Worm (Caenorhabditis elegans) whole organism, young adult: Measurements from ENCODE around the gene F56D2.8.
A peak's percentile ranks its signal among the peaks of the same experiment; 100 is the strongest.

Experiments
- B0019.2 ChIP-seq: fragments of 200-800 bp; sonication (Bioruptor generic); conservative IDR thresholded peaks from 2 replicates; pipeline ENCODE4 v1.3.6; 2022; ENCODE audit warnings: missing genetic modification reagents, missing genetic modification characterization, missing compliant biosample characterization
- C06A6.2 ChIP-seq: fragments of 200-800 bp; sonication (Bioruptor generic); conservative IDR thresholded peaks from 2 replicates; pipeline ENCODE4 v1.3.6; 2022; ENCODE audit warnings: missing genetic modification characterization, missing compliant biosample characterization
- F39B2.1 ChIP-seq: fragments of 200-800 bp; sonication (Bioruptor generic); IDR thresholded peaks from 2 replicates; pipeline ENCODE4 v1.3.6; 2022; ENCODE audit warnings: missing genetic modification reagents, missing genetic modification characterization, missing compliant biosample characterization
- F57A8.1 ChIP-seq: fragments of 200-800 bp; sonication (Bioruptor generic); optimal IDR thresholded peaks from 2 replicates; lab custom pipeline; 2018; ENCODE audit warnings: mild to moderate bottlenecking, missing genetic modification characterization, moderate library complexity, missing compliant biosample characterization
- F57C9.4 ChIP-seq: sonication (generic microtip); optimal IDR thresholded peaks from 2 replicates; lab custom pipeline; 2017; ENCODE audit warnings: mild to moderate bottlenecking, missing genetic modification characterization, missing compliant biosample characterization
- K12H6.12 ChIP-seq: fragments of 200-800 bp; sonication (Bioruptor generic); optimal IDR thresholded peaks from 2 replicates; lab custom pipeline; 2018; ENCODE audit warnings: mild to moderate bottlenecking, missing genetic modification characterization, missing compliant biosample characterization
- Y53G8AR.9 ChIP-seq: fragments of 200-800 bp; sonication (Bioruptor generic); conservative IDR thresholded peaks from 2 replicates; pipeline ENCODE4 v1.3.6; 2022; ENCODE audit warnings: missing genetic modification reagents, missing genetic modification characterization, missing compliant biosample characterization
- Y79H2A.3 ChIP-seq: fragments of 200-800 bp; sonication (Bioruptor generic); conservative IDR thresholded peaks from 2 replicates; pipeline ENCODE4 v1.3.6; 2022; ENCODE audit warnings: missing genetic modification reagents, missing genetic modification characterization, missing compliant biosample characterization
- Y95B8A.8 ChIP-seq: fragments of 200-800 bp; sonication (Bioruptor generic); IDR thresholded peaks from 2 replicates; pipeline ENCODE4 v1.3.6; 2022; ENCODE audit warnings: missing genetic modification reagents, missing genetic modification characterization, missing compliant biosample characterization
- akir-1 ChIP-seq: fragments of 200-800 bp; sonication (Bioruptor generic); optimal IDR thresholded peaks from 2 replicates; lab custom pipeline; 2018; ENCODE audit warnings: mild to moderate bottlenecking, missing genetic modification characterization, moderate library complexity, missing compliant biosample characterization
- aptf-3 ChIP-seq: fragments of 200-800 bp; sonication (Bioruptor generic); IDR thresholded peaks from 2 replicates; pipeline ENCODE4 v1.3.6; 2022; ENCODE audit warnings: missing genetic modification characterization, missing compliant biosample characterization
- athp-1 ChIP-seq: sonication (generic microtip); optimal IDR thresholded peaks from 2 replicates; lab custom pipeline; 2017; ENCODE audit warnings: mild to moderate bottlenecking, missing genetic modification characterization, missing compliant biosample characterization
- attf-6 ChIP-seq: fragments of 200-800 bp; sonication (Bioruptor generic); IDR thresholded peaks from 2 replicates; pipeline ENCODE4 v1.3.6; 2022; ENCODE audit warnings: missing genetic modification reagents, missing genetic modification characterization, missing compliant biosample characterization
- ceh-27 ChIP-seq: fragments of 200-800 bp; sonication (Bioruptor generic); optimal IDR thresholded peaks from 2 replicates; lab custom pipeline; 2018; ENCODE audit warnings: mild to moderate bottlenecking, missing genetic modification characterization, moderate library complexity, missing compliant biosample characterization
- ceh-58 ChIP-seq: fragments of 200-800 bp; sonication (Bioruptor generic); IDR thresholded peaks from 2 replicates; pipeline ENCODE4 v1.3.6; 2022; ENCODE audit warnings: missing genetic modification characterization, missing compliant biosample characterization
- chd-7 ChIP-seq: sonication (generic microtip); optimal IDR thresholded peaks from 2 replicates; lab custom pipeline; 2016; ENCODE audit warnings: mild to moderate bottlenecking, missing genetic modification characterization, moderate library complexity, missing compliant biosample characterization
- die-1 ChIP-seq: sonication (generic microtip); optimal IDR thresholded peaks from 2 replicates; lab custom pipeline; 2016; ENCODE audit warnings: missing genotype, mild to moderate bottlenecking, missing genetic modification characterization, missing compliant biosample characterization
- dpff-1 ChIP-seq: sonication (generic microtip); optimal IDR thresholded peaks from 2 replicates; lab custom pipeline; 2017; ENCODE audit warnings: mild to moderate bottlenecking, missing genetic modification characterization, missing compliant biosample characterization
- egl-44 ChIP-seq: fragments of 200-800 bp; sonication (Bioruptor generic); IDR thresholded peaks from 2 replicates; pipeline ENCODE4 v1.3.6; 2022; ENCODE audit warnings: missing genetic modification reagents, missing genetic modification characterization, missing compliant biosample characterization
- ets-4 ChIP-seq: fragments of 200-800 bp; sonication (Bioruptor generic); optimal IDR thresholded peaks from 2 replicates; lab custom pipeline; 2018; ENCODE audit warnings: mild to moderate bottlenecking, missing genetic modification characterization, missing compliant biosample characterization
- gei-17 ChIP-seq: fragments of 200-800 bp; sonication (Bioruptor generic); optimal IDR thresholded peaks from 2 replicates; lab custom pipeline; 2018; ENCODE audit warnings: mild to moderate bottlenecking, missing genetic modification characterization, missing compliant biosample characterization
- him-1 ChIP-seq: sonication (generic microtip); optimal IDR thresholded peaks from 2 replicates; lab custom pipeline; 2016; ENCODE audit warnings: missing genotype, missing genetic modification reagents, missing genetic modification characterization, missing compliant biosample characterization
- hlh-12 ChIP-seq: sonication (generic microtip); optimal IDR thresholded peaks from 2 replicates; lab custom pipeline; 2016; ENCODE audit warnings: missing genetic modification characterization, missing compliant biosample characterization
- hmg-1.2 ChIP-seq: fragments of 200-800 bp; sonication (Bioruptor generic); IDR thresholded peaks from 2 replicates; pipeline ENCODE4 v1.3.6; 2022; ENCODE audit warnings: missing genetic modification reagents, missing genetic modification characterization, missing compliant biosample characterization
- hsf-1 ChIP-seq: fragments of 200-800 bp; sonication (Bioruptor generic); IDR thresholded peaks from 2 replicates; pipeline ENCODE4 v1.3.6; 2022; ENCODE audit warnings: missing genetic modification reagents, missing genetic modification characterization, missing compliant biosample characterization
- let-526 ChIP-seq: fragments of 200-800 bp; sonication (Bioruptor generic); IDR thresholded peaks from 2 replicates; pipeline ENCODE4 v1.3.6; 2022; ENCODE audit warnings: missing genetic modification reagents, missing genetic modification characterization, missing compliant biosample characterization
- let-607 ChIP-seq, 2 experiments: fragments of 200-800 bp in 1 of 2; sonication (Bioruptor generic) in 1 of 2; sonication (generic microtip) in 1 of 2; optimal IDR thresholded peaks; 2 replicates each; lab custom pipeline; 2016 to 2018; ENCODE audit warnings: mild to moderate bottlenecking in 2 of 2, missing compliant biosample characterization in 2 of 2, missing genetic modification characterization in 2 of 2, moderate library complexity in 2 of 2, missing genotype in 1 of 2
- lin-26 ChIP-seq: fragments of 200-800 bp; sonication (Bioruptor generic); IDR thresholded peaks from 2 replicates; pipeline ENCODE4 v1.3.6; 2022; ENCODE audit warnings: missing genetic modification reagents, missing genetic modification characterization, missing compliant biosample characterization
- lin-40 ChIP-seq: sonication (generic microtip); optimal IDR thresholded peaks from 2 replicates; lab custom pipeline; 2016; ENCODE audit warnings: missing genetic modification characterization, mild to moderate bottlenecking, missing compliant biosample characterization, missing genotype, missing genetic modification reagents
- lin-54 ChIP-seq: fragments of 200-800 bp; sonication (Bioruptor generic); optimal IDR thresholded peaks from 2 replicates; lab custom pipeline; 2018; ENCODE audit warnings: mild to moderate bottlenecking, missing genetic modification characterization, missing compliant biosample characterization
- lir-1 ChIP-seq: fragments of 200-800 bp; sonication (Bioruptor generic); conservative IDR thresholded peaks from 2 replicates; pipeline ENCODE4 v1.3.6; 2022; ENCODE audit warnings: missing genetic modification reagents, missing genetic modification characterization, missing compliant biosample characterization
- lsy-27 ChIP-seq: sonication (generic microtip); optimal IDR thresholded peaks from 2 replicates; lab custom pipeline; 2017; ENCODE audit warnings: missing genetic modification characterization, mild to moderate bottlenecking, missing compliant biosample characterization, antibody characterized with exemption, missing genotype, borderline replicate concordance; ENCODE audit not compliant: insufficient read depth
- madf-10 ChIP-seq: sonication (generic microtip); optimal IDR thresholded peaks from 2 replicates; lab custom pipeline; 2016; ENCODE audit warnings: mild to moderate bottlenecking, missing genetic modification characterization, missing compliant biosample characterization
- mcd-1 ChIP-seq: fragments of 200-800 bp; sonication (Bioruptor generic); IDR thresholded peaks from 2 replicates; pipeline ENCODE4 v1.3.6; 2022; ENCODE audit warnings: missing genetic modification reagents, missing genetic modification characterization, missing compliant biosample characterization
- mes-4 ChIP-seq: sonication (generic microtip); optimal IDR thresholded peaks from 2 replicates; lab custom pipeline; 2016; ENCODE audit warnings: missing genotype, missing genetic modification characterization, missing compliant biosample characterization
- nhr-80 ChIP-seq: sonication (generic microtip); optimal IDR thresholded peaks from 2 replicates; lab custom pipeline; 2016; ENCODE audit warnings: missing genetic modification characterization, missing compliant biosample characterization
- pbrm-1 ChIP-seq: fragments of 200-800 bp; sonication (Bioruptor generic); IDR thresholded peaks from 2 replicates; pipeline ENCODE4 v1.3.6; 2022; ENCODE audit warnings: missing genetic modification reagents, missing genetic modification characterization, missing compliant biosample characterization
- pha-4 ChIP-seq: fragments of 150-350 bp; sonication (generic microtip); optimal IDR thresholded peaks from 2 replicates; lab custom pipeline; 2014; ENCODE audit warnings: missing biosample characterization, missing genetic modification reagents, missing genetic modification characterization
- rec-8 ChIP-seq, 2 experiments: sonication (generic microtip); optimal IDR thresholded peaks; 2 replicates each; lab custom pipeline; 2016; ENCODE audit warnings: mild to moderate bottlenecking in 2 of 2, missing genetic modification characterization in 2 of 2, missing genetic modification reagents in 2 of 2, missing genotype in 2 of 2, missing biosample characterization in 1 of 2, missing compliant biosample characterization in 1 of 2, moderate library complexity in 1 of 2
- repo-1 ChIP-seq: sonication (generic microtip); optimal IDR thresholded peaks from 2 replicates; lab custom pipeline; 2017; ENCODE audit warnings: mild to moderate bottlenecking, missing genetic modification characterization, missing compliant biosample characterization
- snpc-1.3 ChIP-seq: sonication (generic microtip); optimal IDR thresholded peaks from 2 replicates; lab custom pipeline; 2017; ENCODE audit warnings: missing genetic modification characterization, mild to moderate bottlenecking, missing compliant biosample characterization, antibody characterized with exemption, moderate library complexity, missing genotype, missing genetic modification reagents; ENCODE audit not compliant: insufficient read depth
- somi-1 ChIP-seq: fragments of 200-800 bp; sonication (Bioruptor generic); optimal IDR thresholded peaks from 2 replicates; lab custom pipeline; 2018; ENCODE audit warnings: mild to moderate bottlenecking, missing genetic modification characterization, missing compliant biosample characterization
- sptf-2 ChIP-seq: fragments of 200-800 bp; sonication (Bioruptor generic); optimal IDR thresholded peaks from 2 replicates; lab custom pipeline; 2018; ENCODE audit warnings: mild to moderate bottlenecking, missing genetic modification characterization, missing compliant biosample characterization
- tbp1 ChIP-seq: fragments of 200-800 bp; sonication (Bioruptor generic); optimal IDR thresholded peaks from 2 replicates; lab custom pipeline; 2018; ENCODE audit warnings: mild to moderate bottlenecking, missing genetic modification characterization, missing compliant biosample characterization
- unc-62 ChIP-seq: fragments of 150-350 bp; optimal IDR thresholded peaks from 2 replicates; lab custom pipeline; 2014; ENCODE audit warnings: missing biosample characterization, missing genetic modification reagents, missing genetic modification characterization
- zim-3 ChIP-seq: sonication (generic microtip); optimal IDR thresholded peaks from 2 replicates; lab custom pipeline; 2017; ENCODE audit warnings: mild to moderate bottlenecking, missing genetic modification characterization, moderate library complexity, missing compliant biosample characterization
- ztf-25 ChIP-seq: fragments of 200-800 bp; sonication (Bioruptor generic); IDR thresholded peaks from 2 replicates; pipeline ENCODE4 v1.3.6; 2022; ENCODE audit warnings: missing genetic modification reagents, missing genetic modification characterization, missing compliant biosample characterization
- ztf-6 ChIP-seq: fragments of 200-800 bp; sonication (Bioruptor generic); IDR thresholded peaks from 2 replicates; pipeline ENCODE4 v1.3.6; 2022; ENCODE audit warnings: missing genetic modification reagents, missing genetic modification characterization, missing compliant biosample characterization

F56D2.8 gene

DNA sequence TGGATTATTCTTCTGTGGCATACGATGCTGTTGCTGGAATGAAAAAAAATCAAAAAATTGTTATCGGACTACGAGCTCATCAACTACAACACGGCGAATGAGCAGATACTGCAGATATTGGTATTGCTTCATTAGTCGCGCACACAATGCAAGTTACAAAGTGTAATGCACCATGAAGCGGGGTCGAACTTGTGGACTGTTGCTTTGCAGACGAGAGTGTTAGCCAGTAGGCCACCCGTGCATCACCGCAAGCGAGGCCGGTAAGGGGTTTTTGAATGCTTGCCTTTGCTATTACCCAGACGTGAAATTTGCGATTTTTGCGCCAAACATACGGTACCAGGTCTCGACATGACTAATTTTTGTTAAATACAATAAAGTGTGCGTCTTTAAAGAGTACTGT is 19.3 kb upstream of the F56D2.8 start (continued):
- TF ChIP-seq Y79H2A.3 (no peak), chd-7 (tag; lab: Kevin White, UChicago) (peak; percentile 95), somi-1 (peak; percentile 76), ztf-25 (GFP tag; lab: Robert Waterston, UW) (no peak; the same call in 1 of the 2 replicates), pha-4 (tag; lab: Kevin White, UChicago) (no peak), mes-4 (peak; percentile 87), let-607 (tag; optimal IDR thresholded peaks at IDR 0.05; lab: Kevin White, UChicago) (peak; percentile 50 to 70), lsy-27 (no peak), hsf-1 (peak; percentile 33; the same call in 1 of the 2 replicates), akir-1 (GFP tag; lab: Kevin White, UChicago) (no peak), F39B2.1 (GFP tag; lab: Robert Waterston, UW) (peak; percentile 69; the same call in 1 of the 2 replicates), athp-1 (tag; lab: Kevin White, UChicago) (peak; percentile 93), unc-62 (GFP tag; lab: Kevin White, UChicago) (no peak), lin-26 (GFP tag; lab: Robert Waterston, UW) (peak; percentile 96), F57C9.4 (peak; percentile 57), lir-1 (GFP tag; lab: Robert Waterston, UW) (peak; percentile 74), egl-44 (peak; percentile 82; the same call in 1 of the 2 replicates), repo-1 (tag; lab: Kevin White, UChicago) (peak; percentile 88), dpff-1 (tag; lab: Kevin White, UChicago) (peak; percentile 78), K12H6.12 (tag; lab: Kevin White, UChicago) (peak; percentile 56), hlh-12 (no peak), him-1 (tag; lab: Kevin White, UChicago) (peak; percentile 52), madf-10 (tag; lab: Kevin White, UChicago) (peak; percentile 83), mcd-1 (GFP tag; lab: Robert Waterston, UW) (peak; percentile 74), sptf-2 (peak; percentile 82), B0019.2 (GFP tag; lab: Robert Waterston, UW) (peak; percentile 54), ceh-27 (GFP tag; lab: Kevin White, UChicago) (peak; percentile 82), tbp1 (GFP tag; lab: Kevin White, UChicago) (peak; percentile 97), hmg-1.2 (GFP tag; lab: Robert Waterston, UW) (peak; percentile 70), F57A8.1 (GFP tag; lab: Kevin White, UChicago) (peak; percentile 57), ceh-58 (GFP tag; lab: Robert Waterston, UW) (no peak), C06A6.2 (GFP tag; lab: Robert Waterston, UW) (no peak), die-1 (tag; lab: Kevin White, UChicago) (peak; percentile 88), pbrm-1 (GFP tag; lab: Robert Waterston, UW) (peak; percentile 85), lin-40 (tag; lab: Kevin White, UChicago) (peak; percentile 80), Y95B8A.8 (GFP tag; lab: Robert Waterston, UW) (peak; percentile 71; the same call in 1 of the 2 replicates), ets-4 (GFP tag; lab: Kevin White, UChicago) (peak; percentile 84), rec-8 (tag; optimal IDR thresholded peaks at IDR 0.05; lab: Kevin White, UChicago) (peak; percentile 77 to 91), lin-54 (GFP tag; lab: Kevin White, UChicago) (peak; percentile 75), gei-17 (no peak), Y53G8AR.9 (GFP tag; lab: Robert Waterston, UW) (peak; percentile 68), let-526 (no peak), nhr-80 (tag; lab: Kevin White, UChicago) (peak; percentile 50), attf-6 (GFP tag; lab: Robert Waterston, UW) (0 out of 2 replicates have a peak, but pooled peaks have one; percentile 72), zim-3 (peak; percentile 87), snpc-1.3 (tag; lab: Kevin White, UChicago) (peak; percentile 86), ztf-6 (GFP tag; lab: Robert Waterston, UW) (0 out of 2 replicates have a peak, but pooled peaks have one; percentile 31), aptf-3 (GFP tag; lab: Robert Waterston, UW) (peak; percentile 64; the same call in 1 of the 2 replicates)
